Fruit fly (Drosophila melanogaster) whole organism, prepupa: Measurements from ENCODE around the gene Sgs8.

Source experiments
- CG3032 ChIP-seq: fragments of 200-800 bp; optimal IDR thresholded peaks from 2 replicates; lab custom pipeline; 2019; ENCODE audit warnings: missing biosample characterization, mild to moderate bottlenecking, missing genetic modification characterization, moderate library complexity
- CG34406 ChIP-seq: fragments of 200-800 bp; sonication (Bioruptor generic); optimal IDR thresholded peaks from 3 replicates; lab custom pipeline; 2016; ENCODE audit warnings: missing biosample characterization, missing genetic modification characterization
- CG3919 ChIP-seq: fragments of 200-800 bp; sonication (Bioruptor generic); optimal IDR thresholded peaks from 3 replicates; lab custom pipeline; 2016; ENCODE audit warnings: missing biosample characterization, missing genetic modification characterization
- CG6792 ChIP-seq: fragments of 200-800 bp; sonication (Bioruptor generic); optimal IDR thresholded peaks from 3 replicates; lab custom pipeline; 2016; ENCODE audit warnings: missing biosample characterization, missing genetic modification characterization
- CG6808 ChIP-seq: fragments of 200-800 bp; sonication (Bioruptor generic); optimal IDR thresholded peaks from 3 replicates; lab custom pipeline; 2017; ENCODE audit warnings: missing biosample characterization, missing genetic modification characterization, mild to moderate bottlenecking, moderate library complexity, missing genetic modification reagents
- Ets21C ChIP-seq: fragments of 200-800 bp; sonication (Bioruptor generic); optimal IDR thresholded peaks from 3 replicates; lab custom pipeline; 2016; ENCODE audit warnings: missing biosample characterization, missing genetic modification characterization
- Ets96B ChIP-seq: fragments of 200-800 bp; optimal IDR thresholded peaks from 2 replicates; lab custom pipeline; 2019; ENCODE audit warnings: missing biosample characterization, mild to moderate bottlenecking, missing genetic modification characterization, moderate library complexity
- Hr38 ChIP-seq: sonication (Bioruptor generic); optimal IDR thresholded peaks from 2 replicates; lab custom pipeline; 2016; ENCODE audit warnings: missing biosample characterization, missing genetic modification characterization
- Lpt ChIP-seq: fragments of 200-800 bp; sonication (Bioruptor generic); optimal IDR thresholded peaks from 3 replicates; lab custom pipeline; 2016; ENCODE audit warnings: missing biosample characterization, missing genetic modification characterization
- Sox102F ChIP-seq: fragments of 200-800 bp; sonication (Bioruptor generic); optimal IDR thresholded peaks from 2 replicates; lab custom pipeline; 2016; ENCODE audit warnings: missing biosample characterization, mild to moderate bottlenecking, missing genetic modification characterization
- acj6 ChIP-seq: fragments of 200-800 bp; sonication (Bioruptor generic); optimal IDR thresholded peaks from 3 replicates; lab custom pipeline; 2016; ENCODE audit warnings: missing biosample characterization, missing genetic modification characterization
- fd59A ChIP-seq: fragments of 200-800 bp; sonication (Bioruptor generic); optimal IDR thresholded peaks from 2 replicates; lab custom pipeline; 2017; ENCODE audit warnings: missing biosample characterization, mild to moderate bottlenecking, missing genetic modification characterization, missing genetic modification reagents
- lz ChIP-seq: fragments of 200-800 bp; sonication (Bioruptor generic); optimal IDR thresholded peaks from 3 replicates; lab custom pipeline; 2016; ENCODE audit warnings: missing biosample characterization, missing genetic modification characterization
- topi ChIP-seq: fragments of 200-800 bp; sonication (Bioruptor generic); optimal IDR thresholded peaks from 3 replicates; lab custom pipeline; 2016; ENCODE audit warnings: missing biosample characterization, missing genetic modification characterization

dm6 chr3L:11472388-11472787, 36.8 kb downstream of the Sgs8 start:
- TF ChIP-seq Lpt (GFP tag; lab: Kevin White, UChicago) (no peak), CG3032 (no peak), CG6808 (GFP tag; lab: Kevin White, UChicago) (no peak), CG34406 (GFP tag; lab: Kevin White, UChicago) (no peak), Ets96B (tag; lab: Kevin White, UChicago) (no peak), lz (GFP tag; lab: Kevin White, UChicago) (no peak), Sox102F (GFP tag; lab: Kevin White, UChicago) (no peak), Hr38 (GFP tag; lab: Kevin White, UChicago) (no peak), Ets21C (GFP tag; lab: Kevin White, UChicago) (no peak), fd59A (GFP tag; lab: Kevin White, UChicago) (no peak), CG3919 (no peak), acj6 (GFP tag; lab: Kevin White, UChicago) (no peak), topi (GFP tag; lab: Kevin White, UChicago) (no peak), CG6792 (no peak)
